Comparison of ENCODE assay signal across 2 fruit fly cellular contexts in the genomic region with DNA sequence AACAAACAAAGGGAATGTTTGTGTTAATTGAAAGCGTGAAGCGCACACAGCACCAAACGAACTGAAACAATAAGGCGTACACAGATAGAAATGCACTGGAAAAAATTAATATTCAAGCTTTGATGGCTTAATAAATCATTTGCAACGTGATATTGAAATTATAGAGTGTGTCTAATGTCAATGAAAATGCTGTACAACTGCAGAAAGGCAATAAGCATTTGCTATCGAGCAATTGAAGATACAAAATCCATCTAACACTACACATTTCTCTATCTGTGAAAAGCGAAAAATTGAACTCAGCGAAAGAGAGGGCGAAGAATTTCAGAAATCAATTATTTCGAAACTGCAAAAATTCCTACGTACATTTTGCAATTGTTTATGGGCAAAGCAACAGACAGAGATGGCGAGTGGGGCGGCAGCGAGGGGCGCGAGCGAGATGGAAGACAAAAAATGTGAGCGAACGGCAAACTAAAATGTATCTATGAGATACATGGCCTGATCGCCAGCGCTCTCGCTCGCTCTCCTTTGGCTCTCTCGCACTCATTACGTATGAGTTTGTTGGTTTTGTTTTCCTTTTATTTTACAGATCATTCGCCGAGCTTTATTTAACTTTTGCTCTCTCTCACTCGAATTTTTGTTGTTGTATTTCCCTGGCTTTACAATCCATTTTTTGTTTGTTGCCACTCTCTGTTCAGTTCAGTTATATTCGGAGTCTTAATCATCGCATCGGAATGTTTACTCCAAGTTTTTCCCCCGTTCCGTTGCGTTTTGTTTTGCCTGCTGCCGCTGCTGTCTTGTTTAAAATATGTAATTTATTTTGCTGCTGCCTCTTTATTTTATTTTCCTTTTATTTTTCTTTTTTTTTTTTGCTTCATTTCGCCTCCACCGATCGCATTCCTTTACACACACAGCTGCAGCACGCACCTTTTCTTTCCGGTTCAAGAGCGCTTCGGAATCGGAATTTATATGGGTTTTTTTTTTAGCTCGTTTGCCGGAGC.
A peak's percentile ranks its signal among the peaks of the same experiment; 100 is the strongest.
TF ChIP-seq lines count a peak whose summit lies in the region.

No protein-coding gene starts in this region.

TF ChIP-seq in whole organism, embryonic, 481 proteins besides CTCF, POLR2A, EP300 and RAD21 (continued from another document and continues in another):
- TF ChIP-seq amos (GFP tag; IDR thresholded peaks at IDR 0.05; lab: Robert Waterston, UW; ENCODE audit: partially characterized antibody) (no peak), CG11560 (tag; IDR thresholded peaks at IDR 0.05; lab: Robert Waterston, UW) (no peak), hth (optimal IDR thresholded peaks at IDR 0.05; lab: Kevin White, UChicago) (no peak), phol (tag; optimal IDR thresholded peaks at IDR 0.05; lab: Kevin White, UChicago) (peak; percentile 71), pb (GFP tag; optimal IDR thresholded peaks at IDR 0.05; lab: Kevin White, UChicago) (peak; percentile 55), CG3163 (GFP tag; optimal IDR thresholded peaks at IDR 0.05; lab: Kevin White, UChicago) (no peak), Dip2 (GFP tag; IDR thresholded peaks at IDR 0.05; lab: Robert Waterston, UW) (no peak), tx (GFP tag; optimal IDR thresholded peaks at IDR 0.05; lab: Kevin White, UChicago) (peak; percentile 58), CG14050 (GFP tag; IDR thresholded peaks at IDR 0.05; lab: Robert Waterston, UW) (peak; percentile 78), knrl (GFP tag; IDR thresholded peaks at IDR 0.05; lab: Robert Waterston, UW; ENCODE audit: partially characterized antibody) (no peak), CG13624 (GFP tag; optimal IDR thresholded peaks at IDR 0.05; lab: Kevin White, UChicago) (peak; percentile 72), CG15601 (tag; optimal IDR thresholded peaks at IDR 0.05; lab: Kevin White, UChicago) (peak; percentile 46), E2f1 (GFP tag; IDR thresholded peaks at IDR 0.05; lab: Robert Waterston, UW) (peak; percentile 75), CG33557 (GFP tag; optimal IDR thresholded peaks at IDR 0.05; lab: Kevin White, UChicago) (no peak), exex (tag; optimal IDR thresholded peaks at IDR 0.05; lab: Kevin White, UChicago) (no peak), CG2116 (GFP tag; optimal IDR thresholded peaks at IDR 0.05; lab: Kevin White, UChicago) (peak; percentile 46), CG7928 (GFP tag; optimal IDR thresholded peaks at IDR 0.05; lab: Kevin White, UChicago) (peak; percentile 10), slp2 (GFP tag; optimal IDR thresholded peaks at IDR 0.05; lab: Kevin White, UChicago) (peak; percentile 71), C15 (GFP tag; IDR thresholded peaks at IDR 0.05; lab: Robert Waterston, UW) (no peak), CG14965 (GFP tag; optimal IDR thresholded peaks at IDR 0.05; lab: Kevin White, UChicago; ENCODE audit: borderline replicate concordance) (no peak), hkb (optimal IDR thresholded peaks at IDR 0.05; lab: Kevin White, UChicago) (no peak), hkb (GFP tag; IDR thresholded peaks at IDR 0.05; lab: Robert Waterston, UW) (peak; percentile 77), CG4404 (GFP tag; IDR thresholded peaks at IDR 0.05; lab: Robert Waterston, UW) (peak; percentile 32; the same call in 1 of the 2 replicates), Tbp (GFP tag; optimal IDR thresholded peaks at IDR 0.05; lab: Kevin White, UChicago) (no peak), pzg (GFP tag; optimal IDR thresholded peaks at IDR 0.05; lab: Kevin White, UChicago) (no peak), CG13287 (GFP tag; IDR thresholded peaks at IDR 0.05; lab: Robert Waterston, UW; ENCODE audit: partially characterized antibody) (0 out of 2 replicates have a peak, but pooled peaks have one; percentile 14), Sox100B (GFP tag; optimal IDR thresholded peaks at IDR 0.05; lab: Kevin White, UChicago) (peak; percentile 47), HmgZ (tag; optimal IDR thresholded peaks at IDR 0.05; lab: Kevin White, UChicago) (peak; percentile 54), vfl (GFP tag; optimal IDR thresholded peaks at IDR 0.05; lab: Kevin White, UChicago) (no peak), sima (GFP tag; optimal IDR thresholded peaks at IDR 0.05; lab: Kevin White, UChicago) (no peak), Elba2 (GFP tag; optimal IDR thresholded peaks at IDR 0.05; lab: Kevin White, UChicago) (peak; percentile 44), Dbx (GFP tag; IDR thresholded peaks at IDR 0.05; lab: Robert Waterston, UW) (peak; percentile 45; the same call in 1 of the 3 replicates), CrebB (tag; optimal IDR thresholded peaks at IDR 0.05; lab: Kevin White, UChicago) (peak; percentile 53), Gsc (GFP tag; IDR thresholded peaks at IDR 0.05; lab: Robert Waterston, UW) (no peak), NFAT (GFP tag; IDR thresholded peaks at IDR 0.05; lab: Robert Waterston, UW) (peak; percentile 17; the same call in 1 of the 2 replicates), CG8765 (GFP tag; IDR thresholded peaks at IDR 0.05; lab: Robert Waterston, UW) (no peak), Dfd (GFP tag; optimal IDR thresholded peaks at IDR 0.05; lab: Kevin White, UChicago) (no peak), ham (GFP tag; IDR thresholded peaks at IDR 0.05; lab: Robert Waterston, UW) (no peak), CG15011 (GFP tag; optimal IDR thresholded peaks at IDR 0.05; lab: Kevin White, UChicago) (peak; percentile 38), Max (GFP tag; optimal IDR thresholded peaks at IDR 0.05; lab: Kevin White, UChicago) (peak; percentile 24), sr (GFP tag; IDR thresholded peaks at IDR 0.05; lab: Robert Waterston, UW) (peak; percentile 60; the same call in 2 of the 3 replicates), CG10267 (tag; optimal IDR thresholded peaks at IDR 0.05; lab: Kevin White, UChicago) (peak; percentile 37), Doc2 (GFP tag; IDR thresholded peaks at IDR 0.05; lab: Robert Waterston, UW) (no peak), NC2β (GFP tag; optimal IDR thresholded peaks at IDR 0.05; lab: Kevin White, UChicago) (peak; percentile 51), salm (tag; optimal IDR thresholded peaks at IDR 0.05; lab: Kevin White, UChicago) (peak; percentile 21), sqz (GFP tag; optimal IDR thresholded peaks at IDR 0.05; lab: Kevin White, UChicago) (no peak), CG7963 (GFP tag; IDR thresholded peaks at IDR 0.05; lab: Robert Waterston, UW; ENCODE audit: partially characterized antibody) (no peak), tin (GFP tag; optimal IDR thresholded peaks at IDR 0.05; lab: Kevin White, UChicago) (peak; percentile 54), pan (optimal IDR thresholded peaks at IDR 0.05; lab: Kevin White, UChicago) (no peak), pan (GFP tag; optimal IDR thresholded peaks at IDR 0.05 in 1 of 2, IDR thresholded peaks at IDR 0.05 in 1 of 2) (peak in 1 of 2 experiments; percentile 80), CG17186 (GFP tag; optimal IDR thresholded peaks at IDR 0.05; lab: Kevin White, UChicago) (no peak), B-H2 (GFP tag; optimal IDR thresholded peaks at IDR 0.05; lab: Kevin White, UChicago) (no peak), sim (GFP tag; IDR thresholded peaks at IDR 0.05; lab: Robert Waterston, UW) (no peak; the same call in 1 of the 2 replicates), B-H1 (GFP tag; IDR thresholded peaks at IDR 0.05; lab: Robert Waterston, UW) (peak; percentile 66), klu (GFP tag; IDR thresholded peaks at IDR 0.05; lab: Robert Waterston, UW) (peak; percentile 39; the same call in 1 of the 2 replicates), Lhr (GFP tag; optimal IDR thresholded peaks at IDR 0.05; lab: Kevin White, UChicago) (no peak), CG1792 (GFP tag; optimal IDR thresholded peaks at IDR 0.05; lab: Kevin White, UChicago) (peak; percentile 19), HLH3B (GFP tag; IDR thresholded peaks at IDR 0.05; lab: Robert Waterston, UW) (peak; percentile 63), kni (GFP tag; optimal IDR thresholded peaks at IDR 0.05; lab: Kevin White, UChicago) (peak; percentile 13)

TF ChIP-seq in whole organism, prepupa, 60 proteins besides CTCF, POLR2A, EP300 and RAD21 (continued from another document):
- TF ChIP-seq Gug (GFP tag; IDR thresholded peaks at IDR 0.05; lab: Robert Waterston, UW) (peak; percentile 53; the same call in 1 of the 2 replicates), esn (GFP tag; optimal IDR thresholded peaks at IDR 0.05; lab: Kevin White, UChicago) (peak; percentile 80), CG9139 (GFP tag; optimal IDR thresholded peaks at IDR 0.05; lab: Kevin White, UChicago) (no peak), Ets21C (GFP tag; optimal IDR thresholded peaks at IDR 0.05; lab: Kevin White, UChicago) (peak; percentile 53), Blimp-1 (GFP tag; optimal IDR thresholded peaks at IDR 0.05; lab: Kevin White, UChicago) (no peak), CG4318 (GFP tag; optimal IDR thresholded peaks at IDR 0.05; lab: Kevin White, UChicago) (peak; percentile 57), Sox102F (GFP tag; optimal IDR thresholded peaks at IDR 0.05; lab: Kevin White, UChicago) (peak; percentile 61), Eip93F (GFP tag; optimal IDR thresholded peaks at IDR 0.05; lab: Kevin White, UChicago) (peak; percentile 14), eg (GFP tag; IDR thresholded peaks at IDR 0.05; lab: Robert Waterston, UW) (peak; percentile 67), fkh (GFP tag; optimal IDR thresholded peaks at IDR 0.05; lab: Kevin White, UChicago) (peak; percentile 59), Eip78C (GFP tag; lab: Kevin White, UChicago) (peak; percentile 94), lz (GFP tag; optimal IDR thresholded peaks at IDR 0.05; lab: Kevin White, UChicago) (peak; percentile 74), CG16779 (tag; optimal IDR thresholded peaks at IDR 0.05; lab: Kevin White, UChicago) (no peak), Hr39 (GFP tag; optimal IDR thresholded peaks at IDR 0.05; lab: Kevin White, UChicago) (peak; percentile 79), CG6792 (GFP tag; optimal IDR thresholded peaks at IDR 0.05; lab: Kevin White, UChicago) (peak; percentile 49), CG6163 (GFP tag; IDR thresholded peaks at IDR 0.05; lab: Robert Waterston, UW) (peak; percentile 68)
